Worm (Caenorhabditis elegans) whole organism, L4 larva: ENCODE data around the gene bre-3.

ENCODE experiments used
- Y75B8A.6 ChIP-seq: fragments of 200-800 bp; sonication (Bioruptor generic); IDR thresholded peaks from 2 replicates; pipeline ENCODE4 v1.3.6; 2022; ENCODE audit warnings: missing genetic modification reagents, missing genetic modification characterization, missing compliant biosample characterization
- aha-1 ChIP-seq: fragments of 150-350 bp; peaks from one replicate; lab custom pipeline; 2014; ENCODE audit warnings: missing biosample characterization, missing genetic modification characterization
- ama-1 ChIP-seq: fragments of 150-350 bp; optimal IDR thresholded peaks from 2 replicates; lab custom pipeline; 2014; ENCODE audit warnings: inconsistent platforms, mixed read lengths
- arid-1 ChIP-seq: fragments of 200-800 bp; sonication (Bioruptor generic); conservative IDR thresholded peaks from 2 replicates; pipeline ENCODE4 v1.3.6; 2022; ENCODE audit warnings: missing genetic modification reagents, missing genetic modification characterization, missing compliant biosample characterization
- ceh-82 ChIP-seq: sonication (generic microtip); optimal IDR thresholded peaks from 2 replicates; lab custom pipeline; 2017; ENCODE audit warnings: missing biosample characterization, missing genetic modification characterization
- ces-1 ChIP-seq: fragments of 150-350 bp; sonication (generic microtip); optimal IDR thresholded peaks from 4 replicates; lab custom pipeline; 2014; ENCODE audit warnings: missing biosample characterization, missing genetic modification reagents, missing genetic modification characterization
- cey-2 ChIP-seq: sonication (generic microtip); optimal IDR thresholded peaks from 3 replicates; lab custom pipeline; 2017; ENCODE audit warnings: missing genetic modification characterization, mild to moderate bottlenecking, missing compliant biosample characterization, antibody characterized with exemption, borderline replicate concordance; ENCODE audit not compliant: insufficient read depth
- ctbp-1 ChIP-seq: fragments of 200-800 bp; sonication (Bioruptor generic); IDR thresholded peaks from 2 replicates; pipeline ENCODE4 v1.3.6; 2022; ENCODE audit warnings: missing genetic modification reagents, missing genetic modification characterization, missing compliant biosample characterization
- dmd-6 ChIP-seq: fragments of 200-800 bp; sonication (Bioruptor generic); IDR thresholded peaks from 2 replicates; pipeline ENCODE4 v1.3.6; 2022; ENCODE audit warnings: missing genetic modification reagents, missing genetic modification characterization, missing compliant biosample characterization
- dmd-8 ChIP-seq: fragments of 200-800 bp; sonication (Bioruptor generic); IDR thresholded peaks from 2 replicates; pipeline ENCODE4 v1.3.6; 2022; ENCODE audit warnings: missing genetic modification characterization, missing compliant biosample characterization
- dpl-1 ChIP-seq: fragments of 150-350 bp; optimal IDR thresholded peaks from 2 replicates; lab custom pipeline; 2014; ENCODE audit warnings: missing biosample characterization, missing genetic modification reagents, missing genetic modification characterization
- dve-1 ChIP-seq: sonication (generic microtip); optimal IDR thresholded peaks from 2 replicates; lab custom pipeline; 2017; ENCODE audit warnings: antibody characterized with exemption, mild to moderate bottlenecking, missing genetic modification characterization, missing compliant biosample characterization; ENCODE audit not compliant: insufficient read depth
- egl-27 ChIP-seq: sonication (generic microtip); optimal IDR thresholded peaks from 3 replicates; lab custom pipeline; 2017; ENCODE audit warnings: missing biosample characterization, missing genetic modification reagents, missing genetic modification characterization
- hif-1 ChIP-seq, 2 experiments: sonication (generic microtip); optimal IDR thresholded peaks; 2 replicates each; lab custom pipeline; 2016 to 2017; ENCODE audit warnings: missing compliant biosample characterization in 2 of 2, missing genetic modification characterization in 2 of 2, missing genetic modification reagents in 2 of 2, missing genotype in 2 of 2, mild to moderate bottlenecking in 1 of 2
- hlh-30 ChIP-seq: sonication (generic microtip); optimal IDR thresholded peaks from 2 replicates; lab custom pipeline; 2017; ENCODE audit warnings: antibody characterized with exemption, mild to moderate bottlenecking, missing genetic modification characterization, missing compliant biosample characterization; ENCODE audit not compliant: insufficient read depth
- hmg-1.1 ChIP-seq: fragments of 200-800 bp; sonication (Bioruptor generic); IDR thresholded peaks from 2 replicates; pipeline ENCODE4 v1.3.6; 2022; ENCODE audit warnings: missing genetic modification reagents, missing genetic modification characterization, missing compliant biosample characterization
- lin-1 ChIP-seq: fragments of 200-800 bp; sonication (Bioruptor generic); IDR thresholded peaks from 2 replicates; pipeline ENCODE4 v1.3.6; 2022; ENCODE audit warnings: missing genetic modification reagents, missing genetic modification characterization, missing compliant biosample characterization
- lin-15B ChIP-seq: fragments of 150-350 bp; sonication (generic microtip); optimal IDR thresholded peaks from 3 replicates; lab custom pipeline; 2014; ENCODE audit warnings: missing biosample characterization, missing genetic modification characterization
- lin-38 ChIP-seq: fragments of 200-800 bp; sonication (Bioruptor generic); IDR thresholded peaks from 2 replicates; pipeline ENCODE4 v1.3.6; 2022; ENCODE audit warnings: missing genetic modification reagents, missing genetic modification characterization, missing compliant biosample characterization
- lir-3 ChIP-seq: sonication (generic microtip); optimal IDR thresholded peaks from 2 replicates; lab custom pipeline; 2016; ENCODE audit warnings: mild to moderate bottlenecking, missing genetic modification characterization, missing compliant biosample characterization
- lsy-2 ChIP-seq, 2 experiments: fragments of 150-350 bp in 1 of 2; sonication (generic microtip) in 1 of 2; optimal IDR thresholded peaks; 2 replicates each; lab custom pipeline; 2014 to 2017; ENCODE audit warnings: missing biosample characterization in 2 of 2, missing genetic modification characterization in 2 of 2
- madf-5 ChIP-seq, 2 experiments: fragments of 200-800 bp; sonication (Bioruptor generic); IDR thresholded peaks; 2 replicates each; pipeline ENCODE4 v1.3.6; 2022; ENCODE audit warnings: missing compliant biosample characterization in 2 of 2, missing genetic modification characterization in 2 of 2
- mdl-1 ChIP-seq, 2 experiments: fragments of 150-350 bp in 1 of 2; sonication (generic microtip) in 1 of 2; optimal IDR thresholded peaks; 2 replicates each; lab custom pipeline; 2014 to 2017; ENCODE audit warnings: missing biosample characterization in 2 of 2, missing genetic modification characterization in 2 of 2
- mdt-29 ChIP-seq: fragments of 200-800 bp; sonication (Bioruptor generic); IDR thresholded peaks from 2 replicates; pipeline ENCODE4 v1.3.6; 2022; ENCODE audit warnings: missing genetic modification reagents, missing genetic modification characterization, missing compliant biosample characterization
- mep-1 ChIP-seq: fragments of 150-350 bp; sonication (generic microtip); optimal IDR thresholded peaks from 3 replicates; lab custom pipeline; 2014; ENCODE audit warnings: missing biosample characterization, missing genetic modification characterization
- mes-2 ChIP-seq: sonication (generic microtip); optimal IDR thresholded peaks from 2 replicates; lab custom pipeline; 2016; ENCODE audit warnings: missing genotype, mild to moderate bottlenecking, missing genetic modification characterization, missing compliant biosample characterization; ENCODE audit not compliant: poor library complexity, severe bottlenecking
- mxl-3 ChIP-seq: fragments of 200-800 bp; sonication (Bioruptor generic); optimal IDR thresholded peaks from 2 replicates; lab custom pipeline; 2018; ENCODE audit warnings: mild to moderate bottlenecking, missing genetic modification characterization, missing compliant biosample characterization
- nhr-10 ChIP-seq: fragments of 150-350 bp; optimal IDR thresholded peaks from 2 replicates; lab custom pipeline; 2014; ENCODE audit warnings: missing biosample characterization, missing genetic modification characterization
- nhr-11 ChIP-seq: fragments of 150-350 bp; optimal IDR thresholded peaks from 2 replicates; lab custom pipeline; 2014; ENCODE audit warnings: missing biosample characterization, missing genetic modification characterization
- nhr-28 ChIP-seq: fragments of 150-350 bp; optimal IDR thresholded peaks from 2 replicates; lab custom pipeline; 2014; ENCODE audit warnings: missing biosample characterization, missing genetic modification characterization
- nhr-76 ChIP-seq: fragments of 150-350 bp; optimal IDR thresholded peaks from 2 replicates; lab custom pipeline; 2014; ENCODE audit warnings: missing biosample characterization, missing genetic modification characterization
- pqm-1 ChIP-seq: sonication (generic microtip); optimal IDR thresholded peaks from 2 replicates; lab custom pipeline; 2017; ENCODE audit warnings: missing biosample characterization, missing genetic modification characterization
- tra-1 ChIP-seq: fragments of 200-800 bp; sonication (Bioruptor generic); IDR thresholded peaks from 2 replicates; pipeline ENCODE4 v1.3.6; 2022; ENCODE audit warnings: missing genetic modification reagents, missing genetic modification characterization, missing compliant biosample characterization
- unc-130 ChIP-seq: sonication (generic microtip); optimal IDR thresholded peaks from 2 replicates; lab custom pipeline; 2016; ENCODE audit warnings: missing genetic modification reagents, missing genetic modification characterization, missing compliant biosample characterization
- unc-62 ChIP-seq, 3 experiments: fragments of 150-350 bp in 1 of 3; sonication (generic microtip); optimal IDR thresholded peaks in 2 of 3; peaks in 1 of 3; 1 replicate in 1 of 3; 2 replicates in 2 of 3; lab custom pipeline; 2014 to 2017; ENCODE audit warnings: missing biosample characterization in 3 of 3, missing genetic modification characterization in 3 of 3, missing genetic modification reagents in 3 of 3, missing genotype in 1 of 3
- zip-2 ChIP-seq: fragments of 150-350 bp; optimal IDR thresholded peaks from 2 replicates; lab custom pipeline; 2014; ENCODE audit warnings: missing biosample characterization, missing genetic modification characterization
- ztf-11 ChIP-seq: fragments of 150-350 bp; optimal IDR thresholded peaks from 2 replicates; lab custom pipeline; 2014; ENCODE audit warnings: missing biosample characterization, missing genetic modification characterization

Gene bre-3

ce11 chrIII:9500267-9500666 is 15.0 kb upstream of the bre-3 start, which contains the start of gene sod-4:
Gene sod-4, minus strand, starts transcription at chrIII:9500375.
- peak; percentile 10 for TF ChIP-seq mep-1 (tag; lab: Kevin White, UChicago)
- peak; percentile 51; the same call in 1 of the 2 replicates for TF ChIP-seq tra-1 (GFP tag; lab: Robert Waterston, UW)
- TF ChIP-seq madf-5 (GFP tag; IDR thresholded peaks at IDR 0.05; lab: Robert Waterston, UW) = no peak
- TF ChIP-seq mes-2 (tag; lab: Kevin White, UChicago) = no peak
- TF ChIP-seq ceh-82 = no peak
- peak; percentile 56 for TF ChIP-seq nhr-28
- TF ChIP-seq dmd-6 (GFP tag; lab: Robert Waterston, UW) = no peak
- peak; percentile 27 for TF ChIP-seq mxl-3 (GFP tag; lab: Kevin White, UChicago)
- no peak for TF ChIP-seq nhr-10 (tag; lab: Kevin White, UChicago)
- no peak for TF ChIP-seq unc-130
- peak; percentile 36 for TF ChIP-seq cey-2
- TF ChIP-seq lin-38 (GFP tag; lab: Robert Waterston, UW) = no peak
- no peak for TF ChIP-seq pqm-1 (tag; lab: Kevin White, UChicago)
- no peak for TF ChIP-seq hif-1 (tag; optimal IDR thresholded peaks at IDR 0.05; lab: Kevin White, UChicago)
- TF ChIP-seq zip-2 (tag; lab: Kevin White, UChicago) = no peak
- peak; percentile 86 for TF ChIP-seq hlh-30 (tag; lab: Kevin White, UChicago)
- peak; percentile 55 for TF ChIP-seq dve-1
- TF ChIP-seq ztf-11 = no peak
- TF ChIP-seq nhr-76 (tag; lab: Kevin White, UChicago) = no peak

DNA sequence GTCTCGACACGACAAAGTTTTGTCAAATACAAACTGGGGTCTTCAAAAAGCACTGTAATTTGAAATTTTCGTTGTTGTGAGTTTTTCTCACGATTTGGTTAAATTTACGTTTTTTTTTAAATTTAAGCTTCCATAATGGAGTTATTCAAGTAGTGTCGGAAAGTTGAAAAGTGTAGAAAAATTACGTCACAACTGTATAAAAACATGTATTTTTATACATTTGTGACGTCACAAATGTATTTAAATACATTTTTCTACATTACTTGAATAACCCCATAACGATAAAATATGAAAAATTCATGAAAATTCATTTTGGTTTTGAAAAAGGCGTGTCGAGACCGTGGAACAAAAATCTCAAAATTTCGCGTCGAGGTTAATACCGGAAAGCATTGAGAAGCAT is 12.1 kb upstream of the bre-3 start:
- TF ChIP-seq mdt-29 (GFP tag; lab: Robert Waterston, UW) (no peak), lin-1 (GFP tag; lab: Robert Waterston, UW) (no peak), hmg-1.1 (no peak), ama-1 (no peak), aha-1 (tag; lab: Kevin White, UChicago) (no peak), egl-27 (tag; lab: Kevin White, UChicago) (no peak), lin-15B (tag; lab: Kevin White, UChicago) (no peak), ces-1 (GFP tag; lab: Kevin White, UChicago) (no peak), nhr-11 (tag; lab: Kevin White, UChicago) (no peak)

ce11 chrIII:9496083-9496482 is 10.8 kb upstream of the bre-3 start:
- TF ChIP-seq cey-2 (no peak), aha-1 (tag; lab: Kevin White, UChicago) (peak; percentile 64), dmd-8 (GFP tag; lab: Robert Waterston, UW) (no peak), Y75B8A.6 (GFP tag; lab: Robert Waterston, UW) (no peak)
- TF ChIP-seq, all 104 proteins: peak for 1

DNA sequence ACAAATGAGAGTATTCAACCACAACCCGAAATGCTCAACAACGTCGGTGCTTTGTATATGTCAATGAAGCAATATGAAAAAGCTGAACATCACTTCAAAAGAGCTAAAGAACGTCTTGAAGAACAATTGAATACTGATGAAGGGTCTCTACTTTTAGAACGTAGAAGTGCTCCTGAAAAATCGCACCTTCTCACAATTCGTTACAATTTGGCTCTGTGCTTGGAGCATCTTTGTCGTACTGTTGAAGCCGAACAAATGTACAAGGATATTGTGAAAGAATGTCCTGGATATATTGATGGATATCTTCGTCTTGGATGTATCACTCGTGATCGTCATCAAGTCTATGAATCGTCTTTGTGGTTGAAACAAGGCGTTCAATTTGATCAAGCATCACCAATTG is 8.9 kb upstream of the bre-3 start:
- TF ChIP-seq mdl-1 (tag; optimal IDR thresholded peaks at IDR 0.05; lab: Kevin White, UChicago) = no peak
- TF ChIP-seq aha-1 (tag; lab: Kevin White, UChicago) = peak; percentile 78
- no peak for TF ChIP-seq nhr-11 (tag; lab: Kevin White, UChicago)
- TF ChIP-seq unc-62 (GFP tag; optimal IDR thresholded peaks at IDR 0.05 in 1 of 2; lab: Kevin White, UChicago) = peak in 1 of 2 experiments; percentile 97
- no peak for TF ChIP-seq unc-62 (tag; optimal IDR thresholded peaks at IDR 0.05; lab: Kevin White, UChicago)

- TF ChIP-seq lir-3 (tag; lab: Kevin White, UChicago) (no peak), dve-1 (no peak), zip-2 (tag; lab: Kevin White, UChicago) (peak; percentile 91), dpl-1 (GFP tag; lab: Kevin White, UChicago) (peak; percentile 43), ces-1 (GFP tag; lab: Kevin White, UChicago) (no peak), arid-1 (GFP tag; lab: Robert Waterston, UW) (0 out of 2 replicates have a peak, but pooled peaks have one; percentile 1), nhr-10 (tag; lab: Kevin White, UChicago) (no peak), mes-2 (tag; lab: Kevin White, UChicago) (peak; percentile 18), lsy-2 (tag; optimal IDR thresholded peaks at IDR 0.05; lab: Kevin White, UChicago) (peak in 1 of 2 experiments; percentile 31), ctbp-1 (GFP tag; lab: Robert Waterston, UW) (no peak)
These were observed 5.7 kb upstream of the bre-3 start, which contains the start of the genes dars-1 and ctr-9 for ce11 chrIII:9490783-9491547. Gene dars-1, minus strand, starts transcription at chrIII:9491215. Gene ctr-9, plus strand, starts transcription at chrIII:9491396.
